Worm (Caenorhabditis elegans): ENCODE measurements around the gene unc-116.

DNA sequence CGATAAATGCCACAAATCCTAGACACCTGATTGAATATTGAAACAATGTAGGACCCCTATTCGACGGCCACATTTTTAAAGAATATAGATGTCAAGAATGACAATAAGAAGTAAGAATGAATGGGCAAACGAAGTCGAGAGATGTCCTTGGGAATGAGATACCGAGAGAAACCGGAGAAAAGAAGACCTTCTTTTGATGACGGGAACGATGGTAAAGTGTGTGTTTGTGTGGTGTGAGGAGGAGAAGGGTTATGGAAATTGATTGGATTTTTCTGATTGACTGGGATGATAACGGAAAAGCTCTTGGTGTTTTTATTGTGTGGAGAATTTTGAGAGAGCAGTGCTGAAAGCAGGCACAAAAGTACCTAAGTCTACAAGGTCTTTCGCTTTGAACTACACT is 13.6 kb upstream of the unc-116 start, which contains the start of gene R05D3.9:
- TF ChIP-seq unc-62 (GFP tag; optimal IDR thresholded peaks at IDR 0.05): no peak
- no peak for TF ChIP-seq pqm-1 (tag; optimal IDR thresholded peaks at IDR 0.05)
- no peak for TF ChIP-seq aly-2 (tag; optimal IDR thresholded peaks at IDR 0.05)
- no peak for TF ChIP-seq ztf-11 (tag; optimal IDR thresholded peaks at IDR 0.05)
- no peak for TF ChIP-seq nhr-11 (tag; optimal IDR thresholded peaks at IDR 0.05)
- TF ChIP-seq jun-1 (tag; optimal IDR thresholded peaks at IDR 0.05): no peak
- no peak for TF ChIP-seq skn-1 (tag; optimal IDR thresholded peaks at IDR 0.05)
- TF ChIP-seq tbx-2 (tag; optimal IDR thresholded peaks at IDR 0.05): no peak
- no peak for TF ChIP-seq egl-27 (tag; optimal IDR thresholded peaks at IDR 0.05)
- no peak for TF ChIP-seq snpc-4 (tag; optimal IDR thresholded peaks at IDR 0.05)
- no peak for TF ChIP-seq nhr-77 (tag; optimal IDR thresholded peaks at IDR 0.05)
- no peak for TF ChIP-seq nhr-23 (tag; optimal IDR thresholded peaks at IDR 0.05)

All from whole organism, L3 larva.